Worm (Caenorhabditis elegans) whole organism, L4 larva: ENCODE results near the gene atp-2.

Source experiments
- F10B5.3 ChIP-seq: sonication (generic microtip); optimal IDR thresholded peaks from 2 replicates; lab custom pipeline; 2016; ENCODE audit warnings: mild to moderate bottlenecking, missing genetic modification characterization, missing compliant biosample characterization
- F37D6.2 ChIP-seq: sonication (generic microtip); optimal IDR thresholded peaks from 2 replicates; lab custom pipeline; 2016; ENCODE audit warnings: mild to moderate bottlenecking, missing genetic modification characterization, missing compliant biosample characterization
- F49E8.2 ChIP-seq: sonication (generic microtip); optimal IDR thresholded peaks from 2 replicates; lab custom pipeline; 2016; ENCODE audit warnings: missing compliant biosample characterization, mild to moderate bottlenecking, missing genetic modification characterization, borderline replicate concordance
- R02D3.7 ChIP-seq: fragments of 150-350 bp; sonication (generic microtip); optimal IDR thresholded peaks from 3 replicates; lab custom pipeline; 2014; ENCODE audit warnings: missing biosample characterization, missing genetic modification characterization
- T20F7.1 ChIP-seq: fragments of 200-800 bp; sonication (Bioruptor generic); optimal IDR thresholded peaks from 2 replicates; lab custom pipeline; 2018; ENCODE audit warnings: mild to moderate bottlenecking, missing genetic modification characterization, missing compliant biosample characterization
- T26A8.4 ChIP-seq: fragments of 200-800 bp; sonication (Bioruptor generic); IDR thresholded peaks from 2 replicates; pipeline ENCODE4 v1.3.6; 2022; ENCODE audit warnings: missing genetic modification characterization, missing compliant biosample characterization
- Y105C5A.15 ChIP-seq: fragments of 200-800 bp; sonication (Bioruptor generic); IDR thresholded peaks from 2 replicates; pipeline ENCODE4 v1.3.6; 2022; ENCODE audit warnings: missing genetic modification characterization, missing compliant biosample characterization
- Y5F2A.4 ChIP-seq: fragments of 200-800 bp; sonication (Bioruptor generic); optimal IDR thresholded peaks from 2 replicates; lab custom pipeline; 2018; ENCODE audit warnings: mild to moderate bottlenecking, missing genetic modification characterization, missing compliant biosample characterization
- aha-1 ChIP-seq: fragments of 150-350 bp; peaks from one replicate; lab custom pipeline; 2014; ENCODE audit warnings: missing biosample characterization, missing genetic modification characterization
- ama-1 ChIP-seq: fragments of 150-350 bp; optimal IDR thresholded peaks from 2 replicates; lab custom pipeline; 2014; ENCODE audit warnings: inconsistent platforms, mixed read lengths
- attf-4 ChIP-seq: sonication (generic microtip); optimal IDR thresholded peaks from 3 replicates; lab custom pipeline; 2017; ENCODE audit warnings: missing biosample characterization, missing genetic modification characterization
- ceh-62 ChIP-seq: sonication (generic microtip); optimal IDR thresholded peaks from 2 replicates; lab custom pipeline; 2017; ENCODE audit warnings: missing biosample characterization, missing genetic modification characterization
- ces-1 ChIP-seq: fragments of 150-350 bp; sonication (generic microtip); optimal IDR thresholded peaks from 4 replicates; lab custom pipeline; 2014; ENCODE audit warnings: missing biosample characterization, missing genetic modification reagents, missing genetic modification characterization
- cey-2 ChIP-seq: sonication (generic microtip); optimal IDR thresholded peaks from 3 replicates; lab custom pipeline; 2017; ENCODE audit warnings: missing genetic modification characterization, mild to moderate bottlenecking, missing compliant biosample characterization, antibody characterized with exemption, borderline replicate concordance; ENCODE audit not compliant: insufficient read depth
- ctbp-1 ChIP-seq: fragments of 200-800 bp; sonication (Bioruptor generic); IDR thresholded peaks from 2 replicates; pipeline ENCODE4 v1.3.6; 2022; ENCODE audit warnings: missing genetic modification reagents, missing genetic modification characterization, missing compliant biosample characterization
- daf-12 ChIP-seq: fragments of 150-350 bp; optimal IDR thresholded peaks from 2 replicates; lab custom pipeline; 2014; ENCODE audit warnings: missing biosample characterization, missing genetic modification reagents, missing genetic modification characterization
- dmd-6 ChIP-seq: fragments of 200-800 bp; sonication (Bioruptor generic); IDR thresholded peaks from 2 replicates; pipeline ENCODE4 v1.3.6; 2022; ENCODE audit warnings: missing genetic modification reagents, missing genetic modification characterization, missing compliant biosample characterization
- dpl-1 ChIP-seq: fragments of 150-350 bp; optimal IDR thresholded peaks from 2 replicates; lab custom pipeline; 2014; ENCODE audit warnings: missing biosample characterization, missing genetic modification reagents, missing genetic modification characterization
- duxl-1 ChIP-seq: sonication (generic microtip); optimal IDR thresholded peaks from 2 replicates; lab custom pipeline; 2016; ENCODE audit warnings: mild to moderate bottlenecking, missing genetic modification characterization, moderate library complexity, missing compliant biosample characterization; ENCODE audit not compliant: poor library complexity
- egl-43 ChIP-seq: fragments of 200-800 bp; sonication (Bioruptor generic); IDR thresholded peaks from 2 replicates; pipeline ENCODE4 v1.3.6; 2022; ENCODE audit warnings: missing genetic modification reagents, missing genetic modification characterization, missing compliant biosample characterization
- fkh-10 ChIP-seq: fragments of 150-350 bp; optimal IDR thresholded peaks from 2 replicates; lab custom pipeline; 2014; ENCODE audit warnings: missing biosample characterization, missing genetic modification reagents, missing genetic modification characterization
- fos-1 ChIP-seq: fragments of 150-350 bp; optimal IDR thresholded peaks from 2 replicates; lab custom pipeline; 2014; ENCODE audit warnings: missing biosample characterization, missing genetic modification characterization
- gei-8 ChIP-seq: fragments of 200-800 bp; sonication (Bioruptor generic); optimal IDR thresholded peaks from 2 replicates; lab custom pipeline; 2018; ENCODE audit warnings: mild to moderate bottlenecking, missing genetic modification characterization, missing compliant biosample characterization
- hmg-1.1 ChIP-seq: fragments of 200-800 bp; sonication (Bioruptor generic); IDR thresholded peaks from 2 replicates; pipeline ENCODE4 v1.3.6; 2022; ENCODE audit warnings: missing genetic modification reagents, missing genetic modification characterization, missing compliant biosample characterization
- lim-7 ChIP-seq: fragments of 200-800 bp; sonication (Bioruptor generic); IDR thresholded peaks from 2 replicates; pipeline ENCODE4 v1.3.6; 2022; ENCODE audit warnings: missing genetic modification characterization, missing compliant biosample characterization
- lin-13 ChIP-seq: fragments of 150-350 bp; optimal IDR thresholded peaks from 2 replicates; lab custom pipeline; 2014; ENCODE audit warnings: missing biosample characterization, missing genetic modification reagents, missing genetic modification characterization
- lin-15B ChIP-seq: fragments of 150-350 bp; sonication (generic microtip); optimal IDR thresholded peaks from 3 replicates; lab custom pipeline; 2014; ENCODE audit warnings: missing biosample characterization, missing genetic modification characterization
- lin-29 ChIP-seq: fragments of 200-800 bp; sonication (Bioruptor generic); IDR thresholded peaks from 2 replicates; pipeline ENCODE4 v1.3.6; 2022; ENCODE audit warnings: missing genetic modification reagents, missing genetic modification characterization, missing compliant biosample characterization
- lin-39 ChIP-seq: fragments of 150-350 bp; optimal IDR thresholded peaks from 2 replicates; lab custom pipeline; 2014; ENCODE audit warnings: missing biosample characterization, missing genetic modification reagents, missing genetic modification characterization
- madf-9 ChIP-seq: fragments of 200-800 bp; sonication (Bioruptor generic); conservative IDR thresholded peaks from 2 replicates; pipeline ENCODE4 v1.3.6; 2022; ENCODE audit warnings: missing genetic modification reagents, missing genetic modification characterization, missing compliant biosample characterization
- mdl-1 ChIP-seq, 2 experiments: fragments of 150-350 bp in 1 of 2; sonication (generic microtip) in 1 of 2; optimal IDR thresholded peaks; 2 replicates each; lab custom pipeline; 2014 to 2017; ENCODE audit warnings: missing biosample characterization in 2 of 2, missing genetic modification characterization in 2 of 2
- mdt-29 ChIP-seq: fragments of 200-800 bp; sonication (Bioruptor generic); IDR thresholded peaks from 2 replicates; pipeline ENCODE4 v1.3.6; 2022; ENCODE audit warnings: missing genetic modification reagents, missing genetic modification characterization, missing compliant biosample characterization
- mes-2 ChIP-seq: sonication (generic microtip); optimal IDR thresholded peaks from 2 replicates; lab custom pipeline; 2016; ENCODE audit warnings: missing genotype, mild to moderate bottlenecking, missing genetic modification characterization, missing compliant biosample characterization; ENCODE audit not compliant: poor library complexity, severe bottlenecking
- mxl-3 ChIP-seq: fragments of 200-800 bp; sonication (Bioruptor generic); optimal IDR thresholded peaks from 2 replicates; lab custom pipeline; 2018; ENCODE audit warnings: mild to moderate bottlenecking, missing genetic modification characterization, missing compliant biosample characterization
- nhr-11 ChIP-seq: fragments of 150-350 bp; optimal IDR thresholded peaks from 2 replicates; lab custom pipeline; 2014; ENCODE audit warnings: missing biosample characterization, missing genetic modification characterization
- nhr-111 ChIP-seq: fragments of 200-800 bp; sonication (Bioruptor generic); optimal IDR thresholded peaks from 2 replicates; lab custom pipeline; 2018; ENCODE audit warnings: mild to moderate bottlenecking, missing genetic modification characterization, missing compliant biosample characterization
- nhr-25 ChIP-seq: sonication (generic microtip); optimal IDR thresholded peaks from 2 replicates; lab custom pipeline; 2017; ENCODE audit warnings: missing genetic modification characterization, mild to moderate bottlenecking, missing compliant biosample characterization, antibody characterized with exemption, moderate library complexity, borderline replicate concordance; ENCODE audit not compliant: insufficient read depth
- nhr-48 ChIP-seq: sonication (generic microtip); optimal IDR thresholded peaks from 2 replicates; lab custom pipeline; 2016; ENCODE audit warnings: mild to moderate bottlenecking, missing genetic modification characterization, missing compliant biosample characterization
- nhr-6 ChIP-seq: fragments of 150-350 bp; optimal IDR thresholded peaks from 2 replicates; lab custom pipeline; 2014; ENCODE audit warnings: missing biosample characterization, missing genetic modification characterization
- nhr-76 ChIP-seq: fragments of 150-350 bp; optimal IDR thresholded peaks from 2 replicates; lab custom pipeline; 2014; ENCODE audit warnings: missing biosample characterization, missing genetic modification characterization
- pha-4 ChIP-seq, 2 experiments: fragments of 150-350 bp in 1 of 2; fragments of 200-800 bp in 1 of 2; sonication (Bioruptor generic) in 1 of 2; IDR thresholded peaks in 1 of 2; optimal IDR thresholded peaks in 1 of 2; 2 replicates each; pipeline versions ENCODE4 v1.3.6 to Lab custom; 2014 to 2022; ENCODE audit warnings: missing genetic modification characterization in 2 of 2, missing genetic modification reagents in 2 of 2, missing biosample characterization in 1 of 2, missing compliant biosample characterization in 1 of 2
- rbr-2 ChIP-seq: sonication (generic microtip); optimal IDR thresholded peaks from 2 replicates; lab custom pipeline; 2016; ENCODE audit warnings: missing genotype, missing genetic modification characterization, missing compliant biosample characterization
- saeg-2 ChIP-seq: fragments of 200-800 bp; sonication (Bioruptor generic); IDR thresholded peaks from 2 replicates; pipeline ENCODE4 v1.3.6; 2022; ENCODE audit warnings: missing genetic modification reagents, missing genetic modification characterization, missing compliant biosample characterization
- sdz-12 ChIP-seq: fragments of 200-800 bp; sonication (Bioruptor generic); optimal IDR thresholded peaks from 2 replicates; lab custom pipeline; 2018; ENCODE audit warnings: mild to moderate bottlenecking, missing genetic modification characterization, missing compliant biosample characterization
- snpc-4 ChIP-seq: fragments of 150-350 bp; optimal IDR thresholded peaks from 2 replicates; lab custom pipeline; 2014; ENCODE audit warnings: missing biosample characterization, missing genetic modification characterization
- tag-97 ChIP-seq: fragments of 200-800 bp; sonication (Bioruptor generic); IDR thresholded peaks from 2 replicates; pipeline ENCODE4 v1.3.6; 2022; ENCODE audit warnings: missing genetic modification characterization, missing compliant biosample characterization
- tra-1 ChIP-seq: fragments of 200-800 bp; sonication (Bioruptor generic); IDR thresholded peaks from 2 replicates; pipeline ENCODE4 v1.3.6; 2022; ENCODE audit warnings: missing genetic modification reagents, missing genetic modification characterization, missing compliant biosample characterization
- unc-130 ChIP-seq: sonication (generic microtip); optimal IDR thresholded peaks from 2 replicates; lab custom pipeline; 2016; ENCODE audit warnings: missing genetic modification reagents, missing genetic modification characterization, missing compliant biosample characterization
- vab-7 ChIP-seq: fragments of 200-800 bp; sonication (Bioruptor generic); IDR thresholded peaks from 2 replicates; pipeline ENCODE4 v1.3.6; 2022; ENCODE audit warnings: missing genetic modification reagents, missing genetic modification characterization, missing compliant biosample characterization
- zfp-2 ChIP-seq: sonication (generic microtip); optimal IDR thresholded peaks from 2 replicates; lab custom pipeline; 2016; ENCODE audit warnings: mild to moderate bottlenecking, missing genetic modification characterization, missing compliant biosample characterization
- ztf-11 ChIP-seq: fragments of 150-350 bp; optimal IDR thresholded peaks from 2 replicates; lab custom pipeline; 2014; ENCODE audit warnings: missing biosample characterization, missing genetic modification characterization

The atp-2 gene

ce11 chrIII:5230415-5230814 lies 2.2 kb downstream of the atp-2 start, which contains the start of gene prmt-5 (continued):
- TF ChIP-seq mdl-1 (tag; optimal IDR thresholded peaks at IDR 0.05; lab: Kevin White, UChicago) (no peak), pha-4 (GFP tag; IDR thresholded peaks at IDR 0.05; lab: Robert Waterston, UW) (peak; percentile 81; the same call in 1 of the 2 replicates), pha-4 (tag; optimal IDR thresholded peaks at IDR 0.05; lab: Kevin White, UChicago) (no peak), zfp-2 (no peak), ctbp-1 (GFP tag; lab: Robert Waterston, UW) (peak; percentile 45; the same call in 1 of the 2 replicates), R02D3.7 (no peak), lin-29 (no peak), dpl-1 (GFP tag; lab: Kevin White, UChicago) (peak; percentile 0), daf-12 (tag; lab: Kevin White, UChicago) (no peak), duxl-1 (peak; percentile 74), lin-15B (tag; lab: Kevin White, UChicago) (no peak), nhr-25 (tag; lab: Kevin White, UChicago) (no peak), tag-97 (GFP tag; lab: Robert Waterston, UW) (no peak), attf-4 (tag; lab: Kevin White, UChicago) (no peak), snpc-4 (tag; lab: Kevin White, UChicago) (no peak), ces-1 (GFP tag; lab: Kevin White, UChicago) (no peak), T26A8.4 (GFP tag; lab: Robert Waterston, UW) (peak; percentile 65), lin-39 (tag; lab: Kevin White, UChicago) (no peak), unc-130 (GFP tag; lab: Kevin White, UChicago) (peak; percentile 45), saeg-2 (GFP tag; lab: Robert Waterston, UW) (no peak), nhr-11 (no peak), nhr-111 (GFP tag; lab: Kevin White, UChicago) (peak; percentile 62), rbr-2 (peak; percentile 30), F49E8.2 (tag; lab: Kevin White, UChicago) (peak; percentile 50), aha-1 (tag; lab: Kevin White, UChicago) (peak; percentile 50), nhr-48 (tag; lab: Kevin White, UChicago) (no peak), fos-1 (tag; lab: Kevin White, UChicago) (no peak), madf-9 (0 out of 2 replicates have a peak, but pooled peaks have one; percentile 6), hmg-1.1 (GFP tag; lab: Robert Waterston, UW) (no peak), ztf-11 (no peak), tra-1 (peak; percentile 67), lin-13 (no peak), lim-7 (0 out of 2 replicates have a peak, but pooled peaks have one; percentile 60), gei-8 (GFP tag; lab: Kevin White, UChicago) (peak; percentile 79), Y5F2A.4 (GFP tag; lab: Kevin White, UChicago) (peak; percentile 47), dmd-6 (GFP tag; lab: Robert Waterston, UW) (peak; percentile 29), mes-2 (tag; lab: Kevin White, UChicago) (peak; percentile 23), ceh-62 (tag; lab: Kevin White, UChicago) (no peak), nhr-6 (tag; lab: Kevin White, UChicago) (no peak), vab-7 (GFP tag; lab: Robert Waterston, UW) (no peak), sdz-12 (peak; percentile 48), cey-2 (tag; lab: Kevin White, UChicago) (no peak), egl-43 (peak; percentile 72; the same call in 1 of the 2 replicates), Y105C5A.15 (GFP tag; lab: Robert Waterston, UW) (peak; percentile 76), fkh-10 (GFP tag; lab: Kevin White, UChicago) (no peak), mdt-29 (GFP tag; lab: Robert Waterston, UW) (no peak), T20F7.1 (GFP tag; lab: Kevin White, UChicago) (peak; percentile 59), F37D6.2 (tag; lab: Kevin White, UChicago) (no peak), nhr-76 (tag; lab: Kevin White, UChicago) (no peak), mxl-3 (GFP tag; lab: Kevin White, UChicago) (no peak), ama-1 (lab: Kevin White, UChicago) (peak; percentile 93), F10B5.3 (tag; lab: Kevin White, UChicago) (no peak)
